Fruit fly (Drosophila melanogaster) whole organism, prepupa: ENCODE data around the gene CCKLR-17D3.

ENCODE experiments used
- Blimp-1 ChIP-seq: fragments of 200-800 bp; sonication (Bioruptor generic); optimal IDR thresholded peaks from 3 replicates; lab custom pipeline; 2017; ENCODE audit warnings: missing biosample characterization, missing genetic modification characterization, mild to moderate bottlenecking, moderate library complexity, missing genetic modification reagents
- CG10669 ChIP-seq: fragments of 200-800 bp; sonication (Bioruptor generic); optimal IDR thresholded peaks from 3 replicates; lab custom pipeline; 2018; ENCODE audit warnings: missing biosample characterization, mild to moderate bottlenecking, missing genetic modification characterization, moderate library complexity
- CG11294 ChIP-seq: fragments of 200-800 bp; sonication (Bioruptor generic); IDR thresholded peaks from 2 replicates; pipeline ENCODE4 v1.3.6; 2022; ENCODE audit warnings: missing biosample characterization, missing genetic modification characterization
- CG11762 ChIP-seq: fragments of 200-800 bp; sonication (Bioruptor generic); optimal IDR thresholded peaks from 3 replicates; lab custom pipeline; 2016; ENCODE audit warnings: missing biosample characterization, missing genetic modification characterization; ENCODE audit not compliant: insufficient read depth
- CG11902 ChIP-seq: fragments of 200-800 bp; sonication (Bioruptor generic); optimal IDR thresholded peaks from 3 replicates; lab custom pipeline; 2016; ENCODE audit warnings: missing biosample characterization, missing genetic modification characterization
- CG15336 ChIP-seq: fragments of 200-800 bp; sonication (Bioruptor generic); IDR thresholded peaks from 2 replicates; pipeline ENCODE4 v1.3.6; 2022; ENCODE audit warnings: missing biosample characterization, missing genetic modification characterization
- CG1621 ChIP-seq: fragments of 200-800 bp; sonication (Bioruptor generic); optimal IDR thresholded peaks from 3 replicates; lab custom pipeline; 2018; ENCODE audit warnings: missing biosample characterization, mild to moderate bottlenecking, missing genetic modification characterization
- CG16779 ChIP-seq: fragments of 200-800 bp; sonication (Bioruptor generic); optimal IDR thresholded peaks from 3 replicates; lab custom pipeline; 2017; ENCODE audit warnings: missing biosample characterization, mild to moderate bottlenecking, missing genetic modification characterization
- CG3032 ChIP-seq: fragments of 200-800 bp; optimal IDR thresholded peaks from 2 replicates; lab custom pipeline; 2019; ENCODE audit warnings: missing biosample characterization, mild to moderate bottlenecking, missing genetic modification characterization, moderate library complexity
- CG4318 ChIP-seq: fragments of 200-800 bp; sonication (Bioruptor generic); optimal IDR thresholded peaks from 3 replicates; lab custom pipeline; 2017; ENCODE audit warnings: missing biosample characterization, mild to moderate bottlenecking, missing genetic modification characterization
- CG6792 ChIP-seq: fragments of 200-800 bp; sonication (Bioruptor generic); optimal IDR thresholded peaks from 3 replicates; lab custom pipeline; 2016; ENCODE audit warnings: missing biosample characterization, missing genetic modification characterization
- CG6808 ChIP-seq: fragments of 200-800 bp; sonication (Bioruptor generic); optimal IDR thresholded peaks from 3 replicates; lab custom pipeline; 2017; ENCODE audit warnings: missing biosample characterization, missing genetic modification characterization, mild to moderate bottlenecking, moderate library complexity, missing genetic modification reagents
- CG6854 ChIP-seq: fragments of 200-800 bp; sonication (Bioruptor generic); optimal IDR thresholded peaks from 2 replicates; lab custom pipeline; 2017; ENCODE audit warnings: missing biosample characterization, mild to moderate bottlenecking, missing genetic modification characterization
- CG8319 ChIP-seq: fragments of 200-800 bp; sonication (Bioruptor generic); optimal IDR thresholded peaks from 3 replicates; lab custom pipeline; 2016; ENCODE audit warnings: missing biosample characterization, missing genetic modification characterization
- CG9139 ChIP-seq: fragments of 200-800 bp; sonication (Bioruptor generic); optimal IDR thresholded peaks from 3 replicates; lab custom pipeline; 2017; ENCODE audit warnings: missing biosample characterization, mild to moderate bottlenecking, missing genetic modification characterization
- Eip78C ChIP-seq: fragments of 200-800 bp; sonication (Bioruptor generic); peaks from one replicate; lab custom pipeline; 2016; ENCODE audit warnings: missing biosample characterization, missing genetic modification characterization
- Eip93F ChIP-seq: fragments of 200-800 bp; sonication (Bioruptor generic); optimal IDR thresholded peaks from 2 replicates; lab custom pipeline; 2016; ENCODE audit warnings: missing biosample characterization, mild to moderate bottlenecking, missing genetic modification characterization
- Ets21C ChIP-seq: fragments of 200-800 bp; sonication (Bioruptor generic); optimal IDR thresholded peaks from 3 replicates; lab custom pipeline; 2016; ENCODE audit warnings: missing biosample characterization, missing genetic modification characterization
- Ets96B ChIP-seq: fragments of 200-800 bp; optimal IDR thresholded peaks from 2 replicates; lab custom pipeline; 2019; ENCODE audit warnings: missing biosample characterization, mild to moderate bottlenecking, missing genetic modification characterization, moderate library complexity
- Gug ChIP-seq: fragments of 200-800 bp; sonication (Bioruptor generic); IDR thresholded peaks from 2 replicates; pipeline ENCODE4 v1.3.6; 2022; ENCODE audit warnings: missing biosample characterization, missing genetic modification characterization
- Hr38 ChIP-seq: sonication (Bioruptor generic); optimal IDR thresholded peaks from 2 replicates; lab custom pipeline; 2016; ENCODE audit warnings: missing biosample characterization, missing genetic modification characterization
- Hr39 ChIP-seq: fragments of 200-800 bp; sonication (Bioruptor generic); optimal IDR thresholded peaks from 2 replicates; lab custom pipeline; 2016; ENCODE audit warnings: missing biosample characterization, missing genetic modification characterization
- Hr4 ChIP-seq: fragments of 200-800 bp; sonication (Bioruptor generic); optimal IDR thresholded peaks from 3 replicates; lab custom pipeline; 2016; ENCODE audit warnings: missing biosample characterization, missing genetic modification characterization
- OdsH ChIP-seq: fragments of 200-800 bp; sonication (Bioruptor generic); optimal IDR thresholded peaks from 3 replicates; lab custom pipeline; 2016; ENCODE audit warnings: missing biosample characterization, missing genetic modification characterization
- Sox102F ChIP-seq: fragments of 200-800 bp; sonication (Bioruptor generic); optimal IDR thresholded peaks from 2 replicates; lab custom pipeline; 2016; ENCODE audit warnings: missing biosample characterization, mild to moderate bottlenecking, missing genetic modification characterization
- Sox15 ChIP-seq: fragments of 200-800 bp; sonication (Bioruptor generic); optimal IDR thresholded peaks from 3 replicates; lab custom pipeline; 2016; ENCODE audit warnings: missing biosample characterization, missing genetic modification characterization
- achi ChIP-seq: fragments of 200-800 bp; sonication (Bioruptor generic); optimal IDR thresholded peaks from 3 replicates; lab custom pipeline; 2016; ENCODE audit warnings: missing biosample characterization, missing genetic modification characterization
- acj6 ChIP-seq: fragments of 200-800 bp; sonication (Bioruptor generic); optimal IDR thresholded peaks from 3 replicates; lab custom pipeline; 2016; ENCODE audit warnings: missing biosample characterization, missing genetic modification characterization
- eg ChIP-seq: fragments of 200-800 bp; sonication (Bioruptor generic); IDR thresholded peaks from 3 replicates; pipeline ENCODE4 v1.3.6; 2022; ENCODE audit warnings: missing biosample characterization, missing genetic modification characterization
- esn ChIP-seq: fragments of 200-800 bp; sonication (Bioruptor generic); optimal IDR thresholded peaks from 2 replicates; lab custom pipeline; 2016; ENCODE audit warnings: missing biosample characterization, mild to moderate bottlenecking, missing genetic modification characterization, moderate library complexity
- fd85E ChIP-seq: fragments of 200-800 bp; sonication (Bioruptor generic); optimal IDR thresholded peaks from 3 replicates; lab custom pipeline; 2016; ENCODE audit warnings: missing biosample characterization, missing genetic modification characterization
- fkh ChIP-seq: fragments of 200-800 bp; sonication (Bioruptor generic); optimal IDR thresholded peaks from 3 replicates; lab custom pipeline; 2017; ENCODE audit warnings: missing biosample characterization, mild to moderate bottlenecking, missing genetic modification characterization, moderate library complexity
- lz ChIP-seq: fragments of 200-800 bp; sonication (Bioruptor generic); optimal IDR thresholded peaks from 3 replicates; lab custom pipeline; 2016; ENCODE audit warnings: missing biosample characterization, missing genetic modification characterization
- salr ChIP-seq, 2 experiments: fragments of 200-800 bp; sonication (Bioruptor generic); optimal IDR thresholded peaks; 3 replicates each; lab custom pipeline; 2016 to 2018; ENCODE audit warnings: missing biosample characterization in 2 of 2, missing genetic modification characterization in 2 of 2, mild to moderate bottlenecking in 1 of 2
- spab ChIP-seq: fragments of 200-800 bp; sonication (Bioruptor generic); optimal IDR thresholded peaks from 2 replicates; lab custom pipeline; 2017; ENCODE audit warnings: missing biosample characterization, mild to moderate bottlenecking, missing genetic modification characterization, missing genetic modification reagents
- ss ChIP-seq, 2 experiments: fragments of 200-800 bp; sonication (Bioruptor generic); optimal IDR thresholded peaks; 2 replicates in 1 of 2; 3 replicates in 1 of 2; lab custom pipeline; 2017 to 2018; ENCODE audit warnings: mild to moderate bottlenecking in 2 of 2, missing biosample characterization in 2 of 2, missing genetic modification characterization in 2 of 2, moderate library complexity in 1 of 2
- svp ChIP-seq: fragments of 200-800 bp; sonication (Bioruptor generic); peaks from one replicate; lab custom pipeline; 2016; ENCODE audit warnings: missing biosample characterization, missing genetic modification characterization
- vri ChIP-seq: fragments of 200-800 bp; sonication (Bioruptor generic); optimal IDR thresholded peaks from 3 replicates; lab custom pipeline; 2016; ENCODE audit warnings: missing biosample characterization, mild to moderate bottlenecking, missing genetic modification characterization

The CCKLR-17D3 gene

DNA sequence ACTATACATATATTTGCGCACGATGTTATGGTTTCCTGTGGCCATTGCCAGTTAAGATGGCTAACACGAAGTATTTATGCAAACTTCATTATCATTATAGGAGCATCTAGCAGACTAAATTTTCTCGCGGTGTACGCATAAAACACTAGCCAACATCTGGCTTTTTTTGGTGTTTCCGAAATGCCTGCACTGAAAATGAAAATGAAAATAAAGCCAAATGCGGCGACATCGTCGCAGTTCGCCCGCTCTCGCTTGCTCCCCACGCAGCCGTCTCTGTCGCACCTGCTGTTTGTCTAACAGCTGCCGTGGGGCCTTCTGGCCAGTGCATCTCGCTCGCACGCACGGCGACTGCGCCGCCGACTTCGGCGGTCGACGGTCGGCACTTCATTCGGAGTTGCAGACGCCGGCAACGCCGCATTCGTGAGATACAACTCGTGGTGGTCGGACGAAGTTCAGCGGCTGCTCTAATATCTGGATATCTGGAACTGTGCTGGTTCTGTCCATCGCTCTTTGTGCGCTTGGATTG is 1.1 kb upstream of the CCKLR-17D3 start, which contains the start of gene CG6891 (continued):
- TF ChIP-seq CG4318 (GFP tag; lab: Kevin White, UChicago) (peak; percentile 24), OdsH (peak; percentile 40), Hr38 (GFP tag; lab: Kevin White, UChicago) (no peak), CG1621 (peak; percentile 46), Blimp-1 (GFP tag; lab: Kevin White, UChicago) (peak; percentile 100), CG6808 (peak; percentile 46), achi (GFP tag; lab: Kevin White, UChicago) (peak; percentile 28), Sox102F (peak; percentile 55), CG11294 (GFP tag; lab: Robert Waterston, UW) (no peak), acj6 (GFP tag; lab: Kevin White, UChicago) (peak; percentile 47), Hr4 (GFP tag; lab: Kevin White, UChicago) (peak; percentile 47), CG9139 (GFP tag; lab: Kevin White, UChicago) (peak; percentile 3), salr (GFP tag; optimal IDR thresholded peaks at IDR 0.05; lab: Kevin White, UChicago) (no peak), CG10669 (GFP tag; lab: Kevin White, UChicago) (peak; percentile 22), Hr39 (GFP tag; lab: Kevin White, UChicago) (peak; percentile 68), esn (GFP tag; lab: Kevin White, UChicago) (peak; percentile 60), CG11762 (GFP tag; lab: Kevin White, UChicago) (no peak), CG11902 (GFP tag; lab: Kevin White, UChicago) (no peak), fd85E (GFP tag; lab: Kevin White, UChicago) (no peak)

DNA sequence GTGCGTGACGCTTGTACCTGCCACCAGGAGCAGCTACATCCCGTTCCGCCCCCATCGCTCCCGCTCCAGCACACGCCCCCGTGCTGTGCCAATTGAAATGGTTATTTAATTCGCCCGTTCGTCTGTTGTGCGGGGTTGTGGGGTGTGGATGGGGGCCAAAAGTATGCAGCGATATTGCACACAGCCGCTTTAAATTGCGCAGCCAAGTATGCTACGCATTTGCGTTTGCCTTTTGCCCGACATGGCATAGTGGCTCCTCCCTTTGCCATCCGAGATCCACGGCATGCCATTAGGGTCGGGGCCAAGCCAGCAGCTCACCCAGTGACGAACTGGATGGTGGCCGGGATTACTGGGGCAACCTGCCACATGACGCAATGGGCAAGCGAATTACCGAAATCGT is 1.8 kb downstream of the CCKLR-17D3 start:
- no peak for TF ChIP-seq vri (GFP tag; lab: Kevin White, UChicago)
- peak; percentile 45 for TF ChIP-seq Eip78C (GFP tag; lab: Kevin White, UChicago)
- no peak for TF ChIP-seq Sox15 (GFP tag; lab: Kevin White, UChicago)
- peak; percentile 53 for TF ChIP-seq svp (GFP tag; lab: Kevin White, UChicago)
- TF ChIP-seq CG10669 (GFP tag; lab: Kevin White, UChicago): no peak
- no peak for TF ChIP-seq fkh (GFP tag; lab: Kevin White, UChicago)
- no peak for TF ChIP-seq achi (GFP tag; lab: Kevin White, UChicago)
- TF ChIP-seq CG11294 (GFP tag; lab: Robert Waterston, UW): no peak
- TF ChIP-seq Ets21C: no peak
- TF ChIP-seq spab (GFP tag; lab: Kevin White, UChicago): no peak
- peak in 1 of 2 experiments; percentile 17 for TF ChIP-seq ss (GFP tag; optimal IDR thresholded peaks at IDR 0.05; lab: Kevin White, UChicago)
- no peak for TF ChIP-seq Hr38 (GFP tag; lab: Kevin White, UChicago)
- TF ChIP-seq CG11902 (GFP tag; lab: Kevin White, UChicago): no peak
- no peak for TF ChIP-seq CG6854 (GFP tag; lab: Kevin White, UChicago)
- TF ChIP-seq Eip93F (GFP tag; lab: Kevin White, UChicago): no peak

- TF ChIP-seq Gug (no peak), Ets96B (tag; lab: Kevin White, UChicago) (no peak), CG11762 (GFP tag; lab: Kevin White, UChicago) (no peak), spab (GFP tag; lab: Kevin White, UChicago) (no peak), achi (GFP tag; lab: Kevin White, UChicago) (no peak), CG3032 (no peak), CG10669 (GFP tag; lab: Kevin White, UChicago) (no peak), CG16779 (no peak), CG6792 (GFP tag; lab: Kevin White, UChicago) (no peak), CG8319 (GFP tag; lab: Kevin White, UChicago) (no peak), CG6808 (no peak), Blimp-1 (GFP tag; lab: Kevin White, UChicago) (no peak), eg (GFP tag; lab: Robert Waterston, UW) (no peak), CG15336 (no peak), lz (GFP tag; lab: Kevin White, UChicago) (no peak)
Observed at dm6 chrX:18771356-18771755, 2.5 kb downstream of the CCKLR-17D3 start.
